Fruit fly (Drosophila melanogaster): Measurements from ENCODE around the gene kay.

Gene kay

DNA sequence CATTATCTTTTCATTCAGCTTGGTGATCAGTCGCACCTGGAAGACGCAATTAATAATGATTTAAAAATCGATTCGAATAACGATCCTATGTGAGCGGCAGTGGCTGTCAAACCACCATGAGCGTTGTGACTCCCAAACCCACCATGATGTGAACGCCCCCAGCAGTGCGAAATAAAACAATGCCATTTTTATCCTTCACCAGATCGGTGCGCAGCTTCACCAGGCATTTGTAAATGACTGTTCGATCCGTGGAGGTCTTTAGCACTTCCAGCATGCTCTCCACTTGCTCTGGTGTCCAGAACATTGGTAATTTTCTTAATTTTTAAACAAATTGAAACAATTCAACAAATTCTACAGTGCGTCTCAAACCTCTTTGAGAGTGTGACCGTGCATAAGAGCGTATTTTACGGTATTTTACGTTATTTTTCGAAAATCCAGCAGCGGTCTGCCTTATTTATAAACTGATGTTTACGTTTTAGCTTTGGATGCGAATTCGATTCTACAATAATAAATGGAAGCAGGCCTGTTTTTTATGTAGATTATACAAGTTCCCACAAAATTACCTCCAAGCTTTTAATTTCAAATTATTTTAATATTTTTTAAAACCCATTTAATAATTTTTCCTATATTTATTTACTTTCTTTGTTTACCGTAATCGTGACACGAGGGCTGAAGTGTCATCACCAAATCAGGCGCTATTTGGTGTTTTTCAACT is 33.3 kb downstream of the kay start, which contains the start of the genes Rnb and Drice (continued):
- TF ChIP-seq CG8632 (GFP tag; optimal IDR thresholded peaks at IDR 0.05) (no peak), CG16779 (tag; optimal IDR thresholded peaks at IDR 0.05) (no peak), pdm3 (GFP tag; optimal IDR thresholded peaks at IDR 0.05) (no peak), svp (GFP tag) (peak; percentile 70), ss (GFP tag; optimal IDR thresholded peaks at IDR 0.05) (peak in 1 of 2 experiments; percentile 27), Met (GFP tag; optimal IDR thresholded peaks at IDR 0.05) (no peak), Eip75B (GFP tag; optimal IDR thresholded peaks at IDR 0.05) (no peak), CG6276 (GFP tag; optimal IDR thresholded peaks at IDR 0.05) (no peak), CG10631 (GFP tag; optimal IDR thresholded peaks at IDR 0.05) (no peak), CG6808 (GFP tag; optimal IDR thresholded peaks at IDR 0.05) (no peak), CG11902 (GFP tag; optimal IDR thresholded peaks at IDR 0.05) (peak; percentile 6), fkh (GFP tag; optimal IDR thresholded peaks at IDR 0.05) (peak; percentile 99), lz (GFP tag; optimal IDR thresholded peaks at IDR 0.05) (peak; percentile 48), CG11294 (GFP tag; IDR thresholded peaks at IDR 0.05) (no peak), net (GFP tag; optimal IDR thresholded peaks at IDR 0.05) (no peak), CG6854 (GFP tag; optimal IDR thresholded peaks at IDR 0.05) (no peak), Hr4 (GFP tag; optimal IDR thresholded peaks at IDR 0.05) (no peak), salr (GFP tag; optimal IDR thresholded peaks at IDR 0.05) (no peak), Gug (GFP tag; IDR thresholded peaks at IDR 0.05) (no peak), CG7368 (GFP tag; optimal IDR thresholded peaks at IDR 0.05) (no peak), fd59A (GFP tag; optimal IDR thresholded peaks at IDR 0.05) (no peak), CG15336 (GFP tag; IDR thresholded peaks at IDR 0.05) (no peak), vri (GFP tag; optimal IDR thresholded peaks at IDR 0.05) (no peak), spab (GFP tag; optimal IDR thresholded peaks at IDR 0.05) (no peak), CG3032 (tag; optimal IDR thresholded peaks at IDR 0.05) (peak; percentile 46), dsx (GFP tag; optimal IDR thresholded peaks at IDR 0.05; ENCODE audit: poor library complexity, severe bottlenecking) (peak; percentile 64), CG11762 (GFP tag; optimal IDR thresholded peaks at IDR 0.05; ENCODE audit: insufficient read depth) (no peak), Eip78C (GFP tag) (peak; percentile 87)

DNA sequence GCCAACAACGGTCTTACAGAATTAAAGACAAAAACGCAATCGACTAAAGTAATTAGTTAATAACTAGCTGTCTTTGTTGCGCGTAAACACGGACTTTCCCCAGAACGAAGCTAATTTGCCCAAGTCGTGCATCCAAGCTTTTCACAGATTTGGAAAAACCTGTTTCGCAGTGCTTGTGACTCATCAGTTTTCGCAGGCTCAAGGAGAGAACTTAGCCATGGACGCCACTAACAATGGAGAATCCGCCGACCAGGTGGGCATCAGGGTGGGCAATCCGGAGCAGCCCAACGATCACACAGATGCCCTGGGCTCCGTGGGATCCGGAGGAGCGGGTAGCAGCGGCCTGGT is 33.9 kb downstream of the kay start:
- no peak for TF ChIP-seq OdsH (GFP tag; optimal IDR thresholded peaks at IDR 0.05)
- TF ChIP-seq vri (GFP tag; optimal IDR thresholded peaks at IDR 0.05) = peak; percentile 69
- TF ChIP-seq esn (GFP tag; optimal IDR thresholded peaks at IDR 0.05) = no peak
- no peak for TF ChIP-seq Hr4 (GFP tag; optimal IDR thresholded peaks at IDR 0.05)
- TF ChIP-seq acj6 (GFP tag; optimal IDR thresholded peaks at IDR 0.05) = no peak
- TF ChIP-seq CG11294 (GFP tag; IDR thresholded peaks at IDR 0.05) = no peak

DNA sequence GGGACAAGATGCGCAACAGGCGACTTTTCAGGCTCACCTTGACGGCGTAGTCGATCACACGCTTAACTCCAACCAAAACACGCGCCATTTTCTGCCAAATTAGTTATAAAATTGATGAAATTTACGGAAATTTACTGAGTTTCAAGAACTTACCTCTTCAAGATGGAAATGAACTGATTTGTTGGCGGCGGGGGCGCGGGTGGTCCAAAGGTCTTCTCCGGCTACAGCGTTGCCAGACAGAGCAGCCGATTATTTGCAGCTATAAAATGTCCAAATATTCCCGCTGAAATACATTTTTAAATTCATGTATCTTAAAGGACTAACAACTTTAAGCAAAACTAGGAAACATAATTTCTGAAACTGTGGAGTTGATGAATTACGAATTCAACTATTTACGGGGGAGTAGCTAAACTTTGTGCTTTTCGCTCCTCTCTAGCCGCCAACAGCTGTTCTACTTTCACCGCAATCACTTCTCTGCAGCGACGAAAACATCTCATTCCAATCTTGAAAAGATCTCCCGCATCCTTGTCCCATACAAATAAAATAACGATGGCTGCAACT is 37.0 kb downstream of the kay start, which contains the start of the genes Etfb and CG7789:
TSS of gene Etfb (minus strand) at position 193 of the 561 bp plus-strand sequence.
TSS of gene CG7789 (plus strand) at position 444 of the 561 bp plus-strand sequence.
- TF ChIP-seq fd59A (GFP tag; optimal IDR thresholded peaks at IDR 0.05) = peak; percentile 78
- TF ChIP-seq Ets96B (tag; optimal IDR thresholded peaks at IDR 0.05) = peak; percentile 73
- TF ChIP-seq dsx (GFP tag; optimal IDR thresholded peaks at IDR 0.05; ENCODE audit: poor library complexity, severe bottlenecking) = peak; percentile 83
- no peak for TF ChIP-seq fkh (GFP tag; optimal IDR thresholded peaks at IDR 0.05)
- TF ChIP-seq Hr4 (GFP tag; optimal IDR thresholded peaks at IDR 0.05) = no peak
- peak; percentile 76 for TF ChIP-seq CG11294 (GFP tag; IDR thresholded peaks at IDR 0.05)
- no peak for TF ChIP-seq CG10631 (GFP tag; optimal IDR thresholded peaks at IDR 0.05)
- TF ChIP-seq CG10669 (GFP tag; optimal IDR thresholded peaks at IDR 0.05) = peak; percentile 91
- TF ChIP-seq Smox (GFP tag; optimal IDR thresholded peaks at IDR 0.05) = no peak
- peak; percentile 92 for TF ChIP-seq CG1621 (tag; optimal IDR thresholded peaks at IDR 0.05)
- TF ChIP-seq eg (GFP tag; IDR thresholded peaks at IDR 0.05) = peak; percentile 92
- TF ChIP-seq CG6792 (GFP tag; optimal IDR thresholded peaks at IDR 0.05) = no peak
- TF ChIP-seq CG4318 (GFP tag; optimal IDR thresholded peaks at IDR 0.05) = no peak
- peak; percentile 98 for TF ChIP-seq CG9139 (GFP tag; optimal IDR thresholded peaks at IDR 0.05)
- TF ChIP-seq Blimp-1 (GFP tag; optimal IDR thresholded peaks at IDR 0.05) = peak; percentile 83
- peak; percentile 82 for TF ChIP-seq acj6 (GFP tag; optimal IDR thresholded peaks at IDR 0.05)
- peak; percentile 89 for TF ChIP-seq CG8319 (GFP tag; optimal IDR thresholded peaks at IDR 0.05)
- TF ChIP-seq CG15336 (GFP tag; IDR thresholded peaks at IDR 0.05) = peak; percentile 87
- TF ChIP-seq Sox14 (GFP tag; optimal IDR thresholded peaks at IDR 0.05) = peak; percentile 93
- TF ChIP-seq lz (GFP tag; optimal IDR thresholded peaks at IDR 0.05) = peak; percentile 88
- no peak for TF ChIP-seq Sox102F (GFP tag; optimal IDR thresholded peaks at IDR 0.05)
- TF ChIP-seq vri (GFP tag; optimal IDR thresholded peaks at IDR 0.05) = no peak
- peak; percentile 97 to 99 for TF ChIP-seq ss (GFP tag; optimal IDR thresholded peaks at IDR 0.05)
- TF ChIP-seq CG3919 (GFP tag; optimal IDR thresholded peaks at IDR 0.05) = peak; percentile 93
- peak; percentile 81 for TF ChIP-seq CG11762 (GFP tag; optimal IDR thresholded peaks at IDR 0.05; ENCODE audit: insufficient read depth)
- TF ChIP-seq CG8119 (GFP tag; IDR thresholded peaks at IDR 0.05) = peak; percentile 91
- TF ChIP-seq CG7368 (GFP tag; optimal IDR thresholded peaks at IDR 0.05) = peak; percentile 88

Data from whole organism, prepupa.